Worm (Caenorhabditis elegans): ENCODE results near the gene Y39G8B.9.

- TF ChIP-seq nhr-237 (tag; optimal IDR thresholded peaks at IDR 0.05) (no peak), cnd-1 (tag; optimal IDR thresholded peaks at IDR 0.05) (no peak), unc-62 (GFP tag; optimal IDR thresholded peaks at IDR 0.05) (no peak), nhr-28 (tag; optimal IDR thresholded peaks at IDR 0.05) (no peak)
These were observed 7.7 kb upstream of the Y39G8B.9 start, which contains the start of gene Y39G8B.1 for ce11 chrII:13973514-13973913.

All from whole organism, mixed stage, embryonic.